Fruit fly (Drosophila melanogaster): ENCODE results near the gene CG8475.

Gene CG8475

dm6 chr2L:8212666-8213270 is 16.1 kb upstream of the CG8475 start, which contains the start of the genes CG8372 and CG8360 (continued):
- no peak for TF ChIP-seq nerfin-2 (GFP tag; IDR thresholded peaks at IDR 0.05; ENCODE audit: partially characterized antibody)
- TF ChIP-seq CG11247 (GFP tag; IDR thresholded peaks at IDR 0.05), result peak; percentile 99
- peak; percentile 98 for TF ChIP-seq CG3726 (GFP tag; IDR thresholded peaks at IDR 0.05)
- TF ChIP-seq CG1647 (GFP tag; optimal IDR thresholded peaks at IDR 0.05), result peak; percentile 99
- peak; percentile 99 for TF ChIP-seq CG10366 (GFP tag; IDR thresholded peaks at IDR 0.05)
- peak; percentile 100 for TF ChIP-seq MBD-R2 (GFP tag; IDR thresholded peaks at IDR 0.05)
- peak; percentile 99 for TF ChIP-seq az2 (GFP tag; optimal IDR thresholded peaks at IDR 0.05)
- peak; percentile 98 for TF ChIP-seq trh (GFP tag; optimal IDR thresholded peaks at IDR 0.05)
- peak; percentile 99 for TF ChIP-seq nau (GFP tag; optimal IDR thresholded peaks at IDR 0.05)
- peak; percentile 44; the same call in 1 of the 2 replicates for TF ChIP-seq ato (GFP tag; IDR thresholded peaks at IDR 0.05; ENCODE audit: partially characterized antibody)
- peak; percentile 98 for TF ChIP-seq tap (tag; optimal IDR thresholded peaks at IDR 0.05)
- peak; percentile 99 for TF ChIP-seq CG15269 (tag; optimal IDR thresholded peaks at IDR 0.05)
- peak; percentile 93 for TF ChIP-seq ham (GFP tag; IDR thresholded peaks at IDR 0.05)
- TF ChIP-seq Hr51 (GFP tag; optimal IDR thresholded peaks at IDR 0.05), result peak; percentile 99
- TF ChIP-seq CG15514 (GFP tag; optimal IDR thresholded peaks at IDR 0.05), result peak; percentile 96
- peak; percentile 99 for TF ChIP-seq Aef1 (GFP tag; IDR thresholded peaks at IDR 0.05)
- peak; percentile 90 for TF ChIP-seq kni (GFP tag; optimal IDR thresholded peaks at IDR 0.05)
- TF ChIP-seq CG14710 (tag; optimal IDR thresholded peaks at IDR 0.05), result peak; percentile 97
- no peak for TF ChIP-seq CG1832 (GFP tag; optimal IDR thresholded peaks at IDR 0.05)
- TF ChIP-seq odd (GFP tag; optimal IDR thresholded peaks at IDR 0.05), result peak; percentile 97
- TF ChIP-seq CG8924 (tag; optimal IDR thresholded peaks at IDR 0.05), result peak; percentile 98
- TF ChIP-seq sr (GFP tag; IDR thresholded peaks at IDR 0.05), result peak; percentile 97
- TF ChIP-seq exex (tag; optimal IDR thresholded peaks at IDR 0.05), result peak; percentile 93
- peak; percentile 98 to 99 for TF ChIP-seq Pdp1 (GFP tag; optimal IDR thresholded peaks at IDR 0.05)
- TF ChIP-seq CG14050 (GFP tag; IDR thresholded peaks at IDR 0.05), result peak; percentile 99
- TF ChIP-seq CG32532 (GFP tag; IDR thresholded peaks at IDR 0.05), result peak; percentile 99
- TF ChIP-seq CG4404 (GFP tag; IDR thresholded peaks at IDR 0.05), result peak; percentile 99
- peak; percentile 98 for TF ChIP-seq CG13775 (GFP tag; optimal IDR thresholded peaks at IDR 0.05)
- peak; percentile 85 for TF ChIP-seq Sry-δ (GFP tag; optimal IDR thresholded peaks at IDR 0.05)
- TF ChIP-seq YL-1 (GFP tag; optimal IDR thresholded peaks at IDR 0.05), result peak; percentile 99
- peak; percentile 96 for TF ChIP-seq fd64A (GFP tag; optimal IDR thresholded peaks at IDR 0.05)
- TF ChIP-seq pfk (GFP tag; optimal IDR thresholded peaks at IDR 0.05), result peak; percentile 59
- TF ChIP-seq CG4820 (GFP tag; optimal IDR thresholded peaks at IDR 0.05), result peak; percentile 99
- TF ChIP-seq dpn (GFP tag; optimal IDR thresholded peaks at IDR 0.05), result peak; percentile 99
- peak; percentile 96 for TF ChIP-seq wor (GFP tag; IDR thresholded peaks at IDR 0.05)
- TF ChIP-seq bbx (GFP tag; IDR thresholded peaks at IDR 0.05; ENCODE audit: partially characterized antibody), result no peak
- peak; percentile 95 for TF ChIP-seq Bdp1 (GFP tag; optimal IDR thresholded peaks at IDR 0.05)
- peak; percentile 97 for TF ChIP-seq CG31388 (GFP tag; optimal IDR thresholded peaks at IDR 0.05)
- TF ChIP-seq CG17328 (GFP tag; IDR thresholded peaks at IDR 0.05), result peak; percentile 99
- TF ChIP-seq Blimp-1 (GFP tag; optimal IDR thresholded peaks at IDR 0.05), result peak; percentile 97
- TF ChIP-seq CG6254 (GFP tag; optimal IDR thresholded peaks at IDR 0.05), result peak; percentile 96
- peak; percentile 97 for TF ChIP-seq Asciz (GFP tag; optimal IDR thresholded peaks at IDR 0.05)
- TF ChIP-seq CG12769 (tag; optimal IDR thresholded peaks at IDR 0.05), result peak; percentile 98
- peak; percentile 91 for TF ChIP-seq CG5180 (GFP tag; optimal IDR thresholded peaks at IDR 0.05)
- TF ChIP-seq Myb (GFP tag; optimal IDR thresholded peaks at IDR 0.05), result peak; percentile 95
- TF ChIP-seq sna (GFP tag; IDR thresholded peaks at IDR 0.05; ENCODE audit: partially characterized antibody), result peak; percentile 69
- TF ChIP-seq org-1 (GFP tag; optimal IDR thresholded peaks at IDR 0.05), result peak; percentile 98
- TF ChIP-seq lov (optimal IDR thresholded peaks at IDR 0.05), result no peak
- peak; percentile 99 for TF ChIP-seq lov (GFP tag; IDR thresholded peaks at IDR 0.05)
